Worm (Caenorhabditis elegans) whole organism, L4 larva: ENCODE results near the gene uncp-18.

Source experiments
- F26F4.8 ChIP-seq: fragments of 200-800 bp; sonication (Bioruptor generic); conservative IDR thresholded peaks from 2 replicates; pipeline ENCODE4 v1.3.6; 2022; ENCODE audit warnings: missing genetic modification characterization, missing compliant biosample characterization
- F49E8.2 ChIP-seq: sonication (generic microtip); optimal IDR thresholded peaks from 2 replicates; lab custom pipeline; 2016; ENCODE audit warnings: missing compliant biosample characterization, mild to moderate bottlenecking, missing genetic modification characterization, borderline replicate concordance
- R02D3.7 ChIP-seq: fragments of 150-350 bp; sonication (generic microtip); optimal IDR thresholded peaks from 3 replicates; lab custom pipeline; 2014; ENCODE audit warnings: missing biosample characterization, missing genetic modification characterization
- aha-1 ChIP-seq: fragments of 150-350 bp; peaks from one replicate; lab custom pipeline; 2014; ENCODE audit warnings: missing biosample characterization, missing genetic modification characterization
- ceh-82 ChIP-seq: sonication (generic microtip); optimal IDR thresholded peaks from 2 replicates; lab custom pipeline; 2017; ENCODE audit warnings: missing biosample characterization, missing genetic modification characterization
- ctbp-1 ChIP-seq: fragments of 200-800 bp; sonication (Bioruptor generic); IDR thresholded peaks from 2 replicates; pipeline ENCODE4 v1.3.6; 2022; ENCODE audit warnings: missing genetic modification reagents, missing genetic modification characterization, missing compliant biosample characterization
- daf-16 ChIP-seq, 3 experiments: sonication (generic microtip); optimal IDR thresholded peaks; 2 replicates each; lab custom pipeline; 2016 to 2017; ENCODE audit warnings: missing genetic modification characterization in 3 of 3, missing genetic modification reagents in 3 of 3, mild to moderate bottlenecking in 2 of 3, missing compliant biosample characterization in 2 of 3, missing biosample characterization in 1 of 3, moderate library complexity in 1 of 3
- dmd-6 ChIP-seq: fragments of 200-800 bp; sonication (Bioruptor generic); IDR thresholded peaks from 2 replicates; pipeline ENCODE4 v1.3.6; 2022; ENCODE audit warnings: missing genetic modification reagents, missing genetic modification characterization, missing compliant biosample characterization
- dmd-9 ChIP-seq: fragments of 200-800 bp; sonication (Bioruptor generic); IDR thresholded peaks from 2 replicates; pipeline ENCODE4 v1.3.6; 2022; ENCODE audit warnings: missing genetic modification reagents, missing genetic modification characterization, missing compliant biosample characterization
- dpl-1 ChIP-seq: fragments of 150-350 bp; optimal IDR thresholded peaks from 2 replicates; lab custom pipeline; 2014; ENCODE audit warnings: missing biosample characterization, missing genetic modification reagents, missing genetic modification characterization
- dve-1 ChIP-seq: sonication (generic microtip); optimal IDR thresholded peaks from 2 replicates; lab custom pipeline; 2017; ENCODE audit warnings: antibody characterized with exemption, mild to moderate bottlenecking, missing genetic modification characterization, missing compliant biosample characterization; ENCODE audit not compliant: insufficient read depth
- fkh-10 ChIP-seq: fragments of 150-350 bp; optimal IDR thresholded peaks from 2 replicates; lab custom pipeline; 2014; ENCODE audit warnings: missing biosample characterization, missing genetic modification reagents, missing genetic modification characterization
- fos-1 ChIP-seq: fragments of 150-350 bp; optimal IDR thresholded peaks from 2 replicates; lab custom pipeline; 2014; ENCODE audit warnings: missing biosample characterization, missing genetic modification characterization
- gei-8 ChIP-seq: fragments of 200-800 bp; sonication (Bioruptor generic); optimal IDR thresholded peaks from 2 replicates; lab custom pipeline; 2018; ENCODE audit warnings: mild to moderate bottlenecking, missing genetic modification characterization, missing compliant biosample characterization
- hif-1 ChIP-seq, 2 experiments: sonication (generic microtip); optimal IDR thresholded peaks; 2 replicates each; lab custom pipeline; 2016 to 2017; ENCODE audit warnings: missing compliant biosample characterization in 2 of 2, missing genetic modification characterization in 2 of 2, missing genetic modification reagents in 2 of 2, missing genotype in 2 of 2, mild to moderate bottlenecking in 1 of 2
- hlh-11 ChIP-seq: fragments of 200-800 bp; sonication (Bioruptor generic); optimal IDR thresholded peaks from 2 replicates; lab custom pipeline; 2018; ENCODE audit warnings: mild to moderate bottlenecking, missing genetic modification characterization, missing compliant biosample characterization
- hlh-30 ChIP-seq: sonication (generic microtip); optimal IDR thresholded peaks from 2 replicates; lab custom pipeline; 2017; ENCODE audit warnings: antibody characterized with exemption, mild to moderate bottlenecking, missing genetic modification characterization, missing compliant biosample characterization; ENCODE audit not compliant: insufficient read depth
- jun-1 ChIP-seq: fragments of 150-350 bp; optimal IDR thresholded peaks from 2 replicates; lab custom pipeline; 2014; ENCODE audit warnings: missing biosample characterization, missing genetic modification reagents, missing genetic modification characterization
- lin-29 ChIP-seq: fragments of 200-800 bp; sonication (Bioruptor generic); IDR thresholded peaks from 2 replicates; pipeline ENCODE4 v1.3.6; 2022; ENCODE audit warnings: missing genetic modification reagents, missing genetic modification characterization, missing compliant biosample characterization
- lir-3 ChIP-seq: sonication (generic microtip); optimal IDR thresholded peaks from 2 replicates; lab custom pipeline; 2016; ENCODE audit warnings: mild to moderate bottlenecking, missing genetic modification characterization, missing compliant biosample characterization
- nhr-10 ChIP-seq: fragments of 150-350 bp; optimal IDR thresholded peaks from 2 replicates; lab custom pipeline; 2014; ENCODE audit warnings: missing biosample characterization, missing genetic modification characterization
- nhr-25 ChIP-seq: sonication (generic microtip); optimal IDR thresholded peaks from 2 replicates; lab custom pipeline; 2017; ENCODE audit warnings: missing genetic modification characterization, mild to moderate bottlenecking, missing compliant biosample characterization, antibody characterized with exemption, moderate library complexity, borderline replicate concordance; ENCODE audit not compliant: insufficient read depth
- nhr-28 ChIP-seq: fragments of 150-350 bp; optimal IDR thresholded peaks from 2 replicates; lab custom pipeline; 2014; ENCODE audit warnings: missing biosample characterization, missing genetic modification characterization
- nhr-42 ChIP-seq: fragments of 200-800 bp; sonication (Bioruptor generic); IDR thresholded peaks from 2 replicates; pipeline ENCODE4 v1.3.6; 2022; ENCODE audit warnings: missing genetic modification characterization, missing compliant biosample characterization
- nhr-77 ChIP-seq: fragments of 150-350 bp; optimal IDR thresholded peaks from 2 replicates; lab custom pipeline; 2014; ENCODE audit warnings: missing biosample characterization, missing genetic modification characterization
- pqm-1 ChIP-seq: sonication (generic microtip); optimal IDR thresholded peaks from 2 replicates; lab custom pipeline; 2017; ENCODE audit warnings: missing biosample characterization, missing genetic modification characterization
- snpc-1.2 ChIP-seq: fragments of 200-800 bp; sonication (Bioruptor generic); IDR thresholded peaks from 2 replicates; pipeline ENCODE4 v1.3.6; 2022; ENCODE audit warnings: missing genetic modification reagents, missing genetic modification characterization, missing compliant biosample characterization
- tag-97 ChIP-seq: fragments of 200-800 bp; sonication (Bioruptor generic); IDR thresholded peaks from 2 replicates; pipeline ENCODE4 v1.3.6; 2022; ENCODE audit warnings: missing genetic modification characterization, missing compliant biosample characterization
- vab-7 ChIP-seq: fragments of 200-800 bp; sonication (Bioruptor generic); IDR thresholded peaks from 2 replicates; pipeline ENCODE4 v1.3.6; 2022; ENCODE audit warnings: missing genetic modification reagents, missing genetic modification characterization, missing compliant biosample characterization
- zag-1 ChIP-seq: fragments of 150-350 bp; optimal IDR thresholded peaks from 2 replicates; lab custom pipeline; 2014; ENCODE audit warnings: missing biosample characterization, missing genetic modification characterization

The uncp-18 gene

ce11 chrIV:428869-429268 is 38.5 kb downstream of the uncp-18 start, which contains the start of gene Y66H1A.5 (continued):
- TF ChIP-seq lir-3 (tag; lab: Kevin White, UChicago) (no peak), tag-97 (GFP tag; lab: Robert Waterston, UW) (no peak), F26F4.8 (no peak), dmd-6 (GFP tag; lab: Robert Waterston, UW) (peak; percentile 31; the same call in 1 of the 2 replicates), pqm-1 (tag; lab: Kevin White, UChicago) (peak; percentile 74), hif-1 (tag; optimal IDR thresholded peaks at IDR 0.05; lab: Kevin White, UChicago) (peak in 1 of 2 experiments; percentile 60), fos-1 (tag; lab: Kevin White, UChicago) (no peak), jun-1 (tag; lab: Kevin White, UChicago) (no peak), snpc-1.2 (GFP tag; lab: Robert Waterston, UW) (no peak), vab-7 (no peak), hlh-30 (tag; lab: Kevin White, UChicago) (peak; percentile 5), F49E8.2 (no peak), ctbp-1 (GFP tag; lab: Robert Waterston, UW) (no peak), nhr-42 (no peak), nhr-77 (peak; percentile 89), dmd-9 (GFP tag; lab: Robert Waterston, UW) (no peak), zag-1 (no peak), gei-8 (GFP tag; lab: Kevin White, UChicago) (no peak), dve-1 (tag; lab: Kevin White, UChicago) (peak; percentile 66), ceh-82 (no peak), R02D3.7 (tag; lab: Kevin White, UChicago) (no peak), fkh-10 (no peak), aha-1 (no peak), lin-29 (GFP tag; lab: Robert Waterston, UW) (no peak), nhr-10 (tag; lab: Kevin White, UChicago) (peak; percentile 41)

DNA sequence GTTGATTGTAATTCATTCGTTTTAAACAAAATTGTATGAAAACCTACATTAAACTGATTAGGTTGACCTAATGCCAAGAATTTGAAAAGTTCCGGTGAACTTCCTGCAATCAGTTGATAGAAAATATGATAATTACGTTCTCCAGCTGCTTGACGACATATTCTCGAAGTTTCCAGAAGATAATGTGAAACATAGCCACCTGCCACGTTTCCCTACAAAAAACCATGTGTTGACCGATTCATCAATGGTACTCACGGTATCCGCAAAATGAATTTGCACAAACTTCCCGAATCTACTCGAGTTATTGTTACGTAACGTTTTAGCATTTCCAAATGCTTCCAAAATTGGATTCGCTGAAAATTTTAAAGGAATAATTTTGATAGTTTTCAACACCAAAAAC is 48.0 kb downstream of the uncp-18 start:
- TF ChIP-seq aha-1 (peak; percentile 91), nhr-25 (no peak)

ce11 chrIV:440509-440908 is 50.1 kb downstream of the uncp-18 start, which contains the start of gene hum-8:
hum-8 (minus strand) TSS chrIV:440554.
- peak; percentile 85 for TF ChIP-seq nhr-28 (tag; lab: Kevin White, UChicago)
- TF ChIP-seq pqm-1 (tag; lab: Kevin White, UChicago): peak; percentile 89
- TF ChIP-seq aha-1: peak; percentile 75
- TF ChIP-seq hlh-11: peak; percentile 66
- TF ChIP-seq jun-1 (tag; lab: Kevin White, UChicago): no peak
- no peak for TF ChIP-seq dpl-1 (GFP tag; lab: Kevin White, UChicago)
- TF ChIP-seq vab-7: no peak
- TF ChIP-seq daf-16 (GFP tag; optimal IDR thresholded peaks at IDR 0.05; lab: Kevin White, UChicago): no peak
- peak; percentile 91 for TF ChIP-seq daf-16 (tag; optimal IDR thresholded peaks at IDR 0.05; lab: Kevin White, UChicago)
- peak; percentile 31 for TF ChIP-seq hlh-30 (tag; lab: Kevin White, UChicago)
- TF ChIP-seq dve-1 (tag; lab: Kevin White, UChicago): peak; percentile 56
- peak; percentile 82 for TF ChIP-seq dmd-6 (GFP tag; lab: Robert Waterston, UW)
